Worm (Caenorhabditis elegans): ENCODE results near the gene kle-2.

The kle-2 gene

DNA sequence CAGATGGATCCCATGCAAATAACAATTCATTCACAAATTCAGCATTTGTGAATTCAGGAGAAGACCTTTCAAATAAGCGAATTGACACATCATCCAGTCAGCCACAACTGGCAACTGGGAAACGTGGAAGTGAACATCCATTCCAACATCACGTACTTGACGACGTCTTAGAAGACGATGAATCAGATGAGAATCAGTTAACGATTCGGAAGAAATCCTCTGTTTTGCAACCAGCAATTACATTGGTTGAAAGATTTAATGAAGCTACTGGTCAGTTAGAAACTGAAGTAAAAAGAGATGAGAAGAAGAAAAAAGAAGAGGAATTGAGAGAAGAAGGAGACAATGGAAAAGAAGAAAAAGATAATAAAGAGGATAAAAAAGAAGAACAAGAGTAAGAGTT is 38.1 kb upstream of the kle-2 start:
- TF ChIP-seq dve-1 (tag; optimal IDR thresholded peaks at IDR 0.05), result no peak
- no peak for TF ChIP-seq hlh-15 (tag; optimal IDR thresholded peaks at IDR 0.05)
- no peak for TF ChIP-seq ceh-30 (tag; optimal IDR thresholded peaks at IDR 0.05)
- TF ChIP-seq ceh-18 (tag; optimal IDR thresholded peaks at IDR 0.05), result no peak
- no peak for TF ChIP-seq sdc-2 (tag; optimal IDR thresholded peaks at IDR 0.05)
- TF ChIP-seq fkh-10 (GFP tag; optimal IDR thresholded peaks at IDR 0.05), result no peak
- TF ChIP-seq ceh-2 (tag; optimal IDR thresholded peaks at IDR 0.05), result no peak
- no peak for TF ChIP-seq fax-1 (tag; optimal IDR thresholded peaks at IDR 0.05)
- no peak for TF ChIP-seq unc-3 (GFP tag; conservative IDR thresholded peaks at IDR 0.05)
- no peak for TF ChIP-seq unc-3 (tag; optimal IDR thresholded peaks at IDR 0.05)
- TF ChIP-seq ama-1 (optimal IDR thresholded peaks at IDR 0.05), result no peak
- no peak for TF ChIP-seq lim-6 (tag; optimal IDR thresholded peaks at IDR 0.05)
- TF ChIP-seq K09A11.1 (tag; optimal IDR thresholded peaks at IDR 0.05; ENCODE audit: insufficient read depth), result no peak
- no peak for TF ChIP-seq gmeb-2 (tag; optimal IDR thresholded peaks at IDR 0.05)
- no peak for TF ChIP-seq unc-42 (tag; optimal IDR thresholded peaks at IDR 0.05)
- no peak for TF ChIP-seq C38D4.7 (GFP tag; optimal IDR thresholded peaks at IDR 0.05)

ce11 chrIII:7907515-7907914 is 34.0 kb upstream of the kle-2 start, which contains the start of gene pcp-5:
Gene pcp-5 (minus strand): TSS chrIII:7907615.
- peak; percentile 6 for TF ChIP-seq unc-55 (GFP tag; optimal IDR thresholded peaks at IDR 0.05)
- no peak for TF ChIP-seq ceh-14 (tag; optimal IDR thresholded peaks at IDR 0.05)

DNA sequence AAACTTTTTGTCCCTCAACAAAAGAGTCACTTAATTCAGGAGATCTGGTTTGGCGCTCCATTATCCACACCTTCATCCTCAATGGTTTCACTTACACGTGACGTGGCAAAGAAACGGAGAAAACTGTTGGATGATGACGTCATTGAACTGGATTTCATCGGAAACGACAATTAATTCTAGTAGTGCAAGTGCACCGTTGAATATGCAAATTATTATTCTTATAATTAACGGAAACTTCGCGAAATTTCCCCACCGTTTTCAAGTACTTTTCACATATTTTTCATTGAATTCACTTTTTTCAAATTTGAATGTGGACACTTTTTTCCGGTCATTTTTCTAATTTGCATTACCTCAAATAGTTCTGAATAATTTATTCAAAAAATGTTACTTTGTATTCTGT is 32.3 kb upstream of the kle-2 start, which contains the start of gene ZK688.1:
Gene ZK688.1 (plus strand): TSS at position 301 of the 400 bp plus-strand sequence.
- TF ChIP-seq fkh-6 (tag; optimal IDR thresholded peaks at IDR 0.05) (no peak), K02D7.2 (tag; optimal IDR thresholded peaks at IDR 0.05) (no peak), ceh-2 (tag; optimal IDR thresholded peaks at IDR 0.05) (no peak), pag-3 (tag; optimal IDR thresholded peaks at IDR 0.05; ENCODE audit: borderline replicate concordance) (no peak), ceh-18 (tag; optimal IDR thresholded peaks at IDR 0.05) (no peak), unc-42 (tag; optimal IDR thresholded peaks at IDR 0.05) (no peak), nhr-232 (tag; optimal IDR thresholded peaks at IDR 0.05) (no peak), unc-86 (tag; optimal IDR thresholded peaks at IDR 0.05) (no peak), T23F11.4 (GFP tag; optimal IDR thresholded peaks at IDR 0.05) (no peak), nhr-11 (tag; optimal IDR thresholded peaks at IDR 0.05) (no peak), unc-55 (GFP tag; optimal IDR thresholded peaks at IDR 0.05) (no peak), dve-1 (tag; optimal IDR thresholded peaks at IDR 0.05) (no peak), unc-3 (GFP tag; conservative IDR thresholded peaks at IDR 0.05) (no peak), unc-3 (tag; optimal IDR thresholded peaks at IDR 0.05) (no peak), npax-4 (tag; optimal IDR thresholded peaks at IDR 0.05) (no peak), sdc-2 (tag; optimal IDR thresholded peaks at IDR 0.05) (no peak), ceh-24 (tag; optimal IDR thresholded peaks at IDR 0.05) (no peak), pha-4 (tag; optimal IDR thresholded peaks at IDR 0.05) (no peak), gmeb-2 (tag; optimal IDR thresholded peaks at IDR 0.05) (no peak), pax-1 (tag; optimal IDR thresholded peaks at IDR 0.05) (no peak), elt-2 (tag; optimal IDR thresholded peaks at IDR 0.05) (no peak)

DNA sequence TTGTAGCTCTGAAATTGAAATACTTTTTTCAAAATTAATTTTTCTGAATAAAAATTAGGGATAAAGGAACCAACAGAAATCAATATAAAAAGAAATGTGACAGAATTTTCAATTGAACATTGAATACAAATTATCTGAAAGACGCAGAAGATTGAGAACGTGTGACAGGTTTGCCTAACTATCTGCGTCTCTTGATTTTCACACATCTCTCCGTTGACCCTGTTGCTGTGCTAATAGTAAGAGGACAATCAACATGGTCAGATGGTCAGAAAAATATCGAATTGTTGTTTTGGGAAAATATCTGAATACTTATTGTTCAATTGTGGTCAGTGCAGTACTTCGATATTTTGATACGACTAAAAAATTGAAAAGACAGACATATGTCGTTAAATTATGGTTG is 29.9 kb upstream of the kle-2 start, which contains the start of gene ZK688.7:
Gene ZK688.7 (minus strand): TSS at position 14 of the 400 bp plus-strand sequence.
- TF ChIP-seq ama-1 (optimal IDR thresholded peaks at IDR 0.05) (no peak), hlh-30 (tag; optimal IDR thresholded peaks at IDR 0.05; ENCODE audit: insufficient read depth) (peak; percentile 81), K02D7.2 (tag; optimal IDR thresholded peaks at IDR 0.05) (no peak), ceh-24 (tag; optimal IDR thresholded peaks at IDR 0.05) (no peak)

DNA sequence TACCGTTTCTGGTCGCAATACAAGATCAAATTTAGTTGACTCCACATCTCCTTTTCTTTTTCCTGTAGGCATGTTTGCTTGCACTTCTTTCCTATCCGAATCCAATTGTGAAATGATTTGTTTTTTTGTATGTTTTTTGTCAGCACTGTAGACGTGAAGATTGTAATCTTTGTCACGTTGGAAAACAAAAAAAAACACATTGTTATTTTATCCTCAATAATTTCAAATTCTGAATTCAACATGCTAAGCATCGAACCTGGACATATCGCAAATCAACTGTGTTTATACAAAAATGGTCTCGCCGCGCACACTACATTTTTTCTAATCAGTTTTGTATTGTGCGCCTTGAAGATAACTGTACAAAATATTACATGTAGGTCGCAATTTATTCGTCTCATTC is 28.0 kb upstream of the kle-2 start, which contains the start of gene ZK688.12:
Gene ZK688.12 (minus strand): TSS at position 101 of the 400 bp plus-strand sequence.
- TF ChIP-seq tbx-7 (tag; optimal IDR thresholded peaks at IDR 0.05) (no peak), syd-9 (tag; optimal IDR thresholded peaks at IDR 0.05) (no peak), fkh-6 (tag; optimal IDR thresholded peaks at IDR 0.05) (no peak), eyg-1 (tag; optimal IDR thresholded peaks at IDR 0.05) (no peak), hlh-15 (tag; optimal IDR thresholded peaks at IDR 0.05) (no peak), ceh-24 (tag; optimal IDR thresholded peaks at IDR 0.05) (no peak), nfya-1 (tag; optimal IDR thresholded peaks at IDR 0.05) (no peak), ceh-6 (GFP tag; optimal IDR thresholded peaks at IDR 0.05) (no peak), odd-2 (tag; optimal IDR thresholded peaks at IDR 0.05) (no peak), sdc-2 (tag; optimal IDR thresholded peaks at IDR 0.05) (no peak), lim-6 (tag; optimal IDR thresholded peaks at IDR 0.05) (no peak), ttx-3 (tag; optimal IDR thresholded peaks at IDR 0.05) (no peak)

All from whole organism, late embryonic.